ENCODE assay signal across 5 worm cellular contexts in the genomic region with DNA sequence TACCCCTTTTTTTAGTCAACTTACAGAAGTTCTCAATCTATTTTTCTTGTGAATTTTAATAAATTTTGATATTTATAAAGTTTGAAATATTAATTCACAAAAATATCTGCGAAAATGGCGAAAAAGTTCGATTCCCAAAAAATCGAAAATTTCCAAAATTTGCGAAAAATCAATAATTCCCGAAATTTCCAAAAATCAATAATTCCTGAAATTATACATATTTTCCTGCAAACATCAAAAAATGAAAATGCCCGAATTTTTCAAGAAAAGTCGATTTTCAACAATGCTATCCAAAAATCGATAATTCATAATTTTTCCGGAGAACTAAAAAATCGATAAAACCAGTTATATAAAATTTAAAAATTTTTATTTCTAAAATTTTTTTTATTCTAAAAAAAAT.
A peak's percentile ranks its signal among the peaks of the same experiment; 100 is the strongest.
TF ChIP-seq lines count a peak whose summit lies in the region.

No protein-coding gene starts in this region.

TF ChIP-seq in whole organism, L3 larva, 47 proteins besides CTCF, POLR2A, EP300 and RAD21:
- no peak for TF ChIP-seq nhr-76 (tag; optimal IDR thresholded peaks at IDR 0.05; lab: Kevin White, UChicago)
- peak; percentile 88 for TF ChIP-seq ceh-28 (tag; optimal IDR thresholded peaks at IDR 0.05; lab: Kevin White, UChicago)

TF ChIP-seq in whole organism, L4 larva, 104 proteins besides CTCF, POLR2A, EP300 and RAD21:
- TF ChIP-seq zfp-2 (tag; optimal IDR thresholded peaks at IDR 0.05; lab: Kevin White, UChicago): no peak
- TF ChIP-seq dve-1 (tag; optimal IDR thresholded peaks at IDR 0.05; lab: Kevin White, UChicago; ENCODE audit: insufficient read depth): no peak
- TF ChIP-seq zip-11 (GFP tag; IDR thresholded peaks at IDR 0.05; lab: Robert Waterston, UW): no peak
- TF ChIP-seq unc-62 (GFP tag; optimal IDR thresholded peaks at IDR 0.05 in 1 of 2; lab: Kevin White, UChicago): peak in 1 of 2 experiments; percentile 19
- TF ChIP-seq unc-62 (tag; optimal IDR thresholded peaks at IDR 0.05; lab: Kevin White, UChicago): no peak
- TF ChIP-seq ceh-28 (tag; optimal IDR thresholded peaks at IDR 0.05; lab: Kevin White, UChicago): peak; percentile 78
- no peak for TF ChIP-seq mep-1 (tag; optimal IDR thresholded peaks at IDR 0.05; lab: Kevin White, UChicago)
- no peak for TF ChIP-seq skn-1 (tag; optimal IDR thresholded peaks at IDR 0.05; lab: Kevin White, UChicago)
- no peak for TF ChIP-seq ctbp-1 (GFP tag; IDR thresholded peaks at IDR 0.05; lab: Robert Waterston, UW)

TF ChIP-seq in whole organism, late embryonic, 69 proteins besides CTCF, POLR2A, EP300 and RAD21:
- TF ChIP-seq pat-9 (tag; optimal IDR thresholded peaks at IDR 0.05; lab: Kevin White, UChicago) (no peak), ceh-48 (tag; optimal IDR thresholded peaks at IDR 0.05; lab: Kevin White, UChicago) (peak; percentile 15), ceh-9 (tag; optimal IDR thresholded peaks at IDR 0.05; lab: Kevin White, UChicago) (no peak), pax-1 (tag; optimal IDR thresholded peaks at IDR 0.05; lab: Kevin White, UChicago) (no peak), rnt-1 (tag; optimal IDR thresholded peaks at IDR 0.05; lab: Kevin White, UChicago) (no peak), pros-1 (tag; optimal IDR thresholded peaks at IDR 0.05; lab: Kevin White, UChicago) (no peak)

TF ChIP-seq in whole organism, midembryonic, 9 proteins besides CTCF, POLR2A, EP300 and RAD21:
- no peak for TF ChIP-seq tab-1 (GFP tag; IDR thresholded peaks at IDR 0.05; lab: Robert Waterston, UW)
- TF ChIP-seq cog-1 (tag; optimal IDR thresholded peaks at IDR 0.05; lab: Kevin White, UChicago): no peak
- TF ChIP-seq ztf-23 (GFP tag; IDR thresholded peaks at IDR 0.05; lab: Robert Waterston, UW): no peak
- TF ChIP-seq ref-1 (GFP tag; conservative IDR thresholded peaks at IDR 0.05; lab: Robert Waterston, UW): no peak
- TF ChIP-seq med-1 (GFP tag; optimal IDR thresholded peaks at IDR 0.05; lab: Kevin White, UChicago; ENCODE audit: insufficient read depth): no peak
- no peak for TF ChIP-seq klf-2 (GFP tag; conservative IDR thresholded peaks at IDR 0.05; lab: Robert Waterston, UW)
- TF ChIP-seq ztf-29 (GFP tag; IDR thresholded peaks at IDR 0.05; lab: Robert Waterston, UW): no peak
- peak; percentile 62 for TF ChIP-seq T22C8.4 (GFP tag; IDR thresholded peaks at IDR 0.05; lab: Robert Waterston, UW)
- TF ChIP-seq flt-1 (GFP tag; IDR thresholded peaks at IDR 0.05; lab: Robert Waterston, UW): no peak
TF ChIP-seq in whole organism, midembryonic: peak in this region for 1.

TF ChIP-seq in whole organism, young adult, 124 proteins besides CTCF, POLR2A, EP300 and RAD21:
- TF ChIP-seq tbx-9 (tag; optimal IDR thresholded peaks at IDR 0.05; lab: Kevin White, UChicago; ENCODE audit: borderline replicate concordance) (no peak), him-1 (tag; optimal IDR thresholded peaks at IDR 0.05; lab: Kevin White, UChicago) (peak; percentile 17)
